Fruit fly (Drosophila melanogaster): ENCODE measurements around the gene CG14668.

The CG14668 gene

dm6 chr3R:5364539-5365273, 22.8 kb downstream of the CG14668 start:
- TF ChIP-seq svp (GFP tag) (peak; percentile 58), vri (GFP tag; optimal IDR thresholded peaks at IDR 0.05) (peak; percentile 55), CG16779 (tag; optimal IDR thresholded peaks at IDR 0.05) (no peak), dsx (GFP tag; optimal IDR thresholded peaks at IDR 0.05; ENCODE audit: poor library complexity, severe bottlenecking) (no peak), Eip78C (GFP tag) (peak; percentile 55), Eip93F (GFP tag; optimal IDR thresholded peaks at IDR 0.05) (peak; percentile 21), fkh (GFP tag; optimal IDR thresholded peaks at IDR 0.05) (peak; percentile 33), esn (GFP tag; optimal IDR thresholded peaks at IDR 0.05) (peak; percentile 3)

- TF ChIP-seq Lpt (GFP tag; optimal IDR thresholded peaks at IDR 0.05) (peak; percentile 47), Hr39 (GFP tag; optimal IDR thresholded peaks at IDR 0.05) (peak; percentile 35), Eip75B (GFP tag; optimal IDR thresholded peaks at IDR 0.05) (peak; percentile 68), Ets21C (GFP tag; optimal IDR thresholded peaks at IDR 0.05) (no peak), CG9139 (GFP tag; optimal IDR thresholded peaks at IDR 0.05) (peak; percentile 34), CG1621 (tag; optimal IDR thresholded peaks at IDR 0.05) (peak; percentile 74), net (GFP tag; optimal IDR thresholded peaks at IDR 0.05) (peak; percentile 18), ss (GFP tag; optimal IDR thresholded peaks at IDR 0.05) (peak; percentile 56 to 99), CG6808 (GFP tag; optimal IDR thresholded peaks at IDR 0.05) (peak; percentile 32), svp (GFP tag) (peak; percentile 78), fd85E (GFP tag; optimal IDR thresholded peaks at IDR 0.05) (no peak), Sox15 (GFP tag; optimal IDR thresholded peaks at IDR 0.05) (no peak), Eip78C (GFP tag) (peak; percentile 25), CG6163 (GFP tag; IDR thresholded peaks at IDR 0.05) (0 out of 3 replicates have a peak, but pooled peaks have one; percentile 17), CG6854 (GFP tag; optimal IDR thresholded peaks at IDR 0.05) (peak; percentile 90), Blimp-1 (GFP tag; optimal IDR thresholded peaks at IDR 0.05) (peak; percentile 43)
Observed at dm6 chr3R:5363412-5363811, 24.1 kb downstream of the CG14668 start.

- TF ChIP-seq CG6808 (GFP tag; optimal IDR thresholded peaks at IDR 0.05), result no peak
- peak; percentile 92 for TF ChIP-seq achi (GFP tag; optimal IDR thresholded peaks at IDR 0.05)
- peak; percentile 84 for TF ChIP-seq CG3032 (tag; optimal IDR thresholded peaks at IDR 0.05)
- peak; percentile 84 for TF ChIP-seq ss (GFP tag; optimal IDR thresholded peaks at IDR 0.05)
- peak; percentile 84 for TF ChIP-seq CG11762 (GFP tag; optimal IDR thresholded peaks at IDR 0.05; ENCODE audit: insufficient read depth)
- TF ChIP-seq CG8319 (GFP tag; optimal IDR thresholded peaks at IDR 0.05), result peak; percentile 80
- TF ChIP-seq Blimp-1 (GFP tag; optimal IDR thresholded peaks at IDR 0.05), result peak; percentile 42
- TF ChIP-seq salr (GFP tag; optimal IDR thresholded peaks at IDR 0.05), result peak; percentile 85 to 91
- TF ChIP-seq net (GFP tag; optimal IDR thresholded peaks at IDR 0.05), result peak; percentile 92
- TF ChIP-seq OdsH (GFP tag; optimal IDR thresholded peaks at IDR 0.05), result peak; percentile 92
- TF ChIP-seq Ets21C (GFP tag; optimal IDR thresholded peaks at IDR 0.05), result peak; percentile 85
- TF ChIP-seq CG4318 (GFP tag; optimal IDR thresholded peaks at IDR 0.05), result peak; percentile 86
- peak; percentile 85 for TF ChIP-seq spab (GFP tag; optimal IDR thresholded peaks at IDR 0.05)
- TF ChIP-seq Lpt (GFP tag; optimal IDR thresholded peaks at IDR 0.05), result peak; percentile 94
- peak; percentile 92 for TF ChIP-seq CG10631 (GFP tag; optimal IDR thresholded peaks at IDR 0.05)
- peak; percentile 78 for TF ChIP-seq CG9139 (GFP tag; optimal IDR thresholded peaks at IDR 0.05)
- peak; percentile 94 for TF ChIP-seq esn (GFP tag; optimal IDR thresholded peaks at IDR 0.05)
- peak; percentile 92 for TF ChIP-seq vri (GFP tag; optimal IDR thresholded peaks at IDR 0.05)
- peak; percentile 81 for TF ChIP-seq dac (GFP tag; optimal IDR thresholded peaks at IDR 0.05)
- TF ChIP-seq CG11902 (GFP tag; optimal IDR thresholded peaks at IDR 0.05), result peak; percentile 83
- TF ChIP-seq CG6163 (GFP tag; IDR thresholded peaks at IDR 0.05), result peak; percentile 97
- TF ChIP-seq CG6276 (GFP tag; optimal IDR thresholded peaks at IDR 0.05), result no peak
- peak; percentile 91 for TF ChIP-seq CG7368 (GFP tag; optimal IDR thresholded peaks at IDR 0.05)
- TF ChIP-seq CG16779 (tag; optimal IDR thresholded peaks at IDR 0.05), result no peak
- peak; percentile 42 for TF ChIP-seq fkh (GFP tag; optimal IDR thresholded peaks at IDR 0.05)
- TF ChIP-seq fd85E (GFP tag; optimal IDR thresholded peaks at IDR 0.05), result peak; percentile 74
- TF ChIP-seq acj6 (GFP tag; optimal IDR thresholded peaks at IDR 0.05), result peak; percentile 92
- TF ChIP-seq CG1621 (tag; optimal IDR thresholded peaks at IDR 0.05), result peak; percentile 86
- peak; percentile 85 for TF ChIP-seq fd59A (GFP tag; optimal IDR thresholded peaks at IDR 0.05)
- peak; percentile 96 for TF ChIP-seq CG3919 (GFP tag; optimal IDR thresholded peaks at IDR 0.05)
- TF ChIP-seq CG15336 (GFP tag; IDR thresholded peaks at IDR 0.05), result peak; percentile 95
- peak; percentile 95 for TF ChIP-seq Sox14 (GFP tag; optimal IDR thresholded peaks at IDR 0.05)
- peak; percentile 57 for TF ChIP-seq Eip93F (GFP tag; optimal IDR thresholded peaks at IDR 0.05)
- TF ChIP-seq svp (GFP tag), result peak; percentile 92
- peak; percentile 91 for TF ChIP-seq pdm3 (GFP tag; optimal IDR thresholded peaks at IDR 0.05)
- peak; percentile 90 for TF ChIP-seq CG10669 (GFP tag; optimal IDR thresholded peaks at IDR 0.05)
Observed at dm6 chr3R:5361681-5362319, 25.7 kb downstream of the CG14668 start.

Measured in whole organism, prepupa.